Fruit fly (Drosophila melanogaster) whole organism, embryonic: ENCODE data around the gene CG33235.

Source experiments
- Antp ChIP-seq: fragments of 200-800 bp; sonication (Bioruptor generic); optimal IDR thresholded peaks from 3 replicates; lab custom pipeline; 2016; ENCODE audit warnings: missing biosample characterization, missing genetic modification characterization
- Asciz ChIP-seq: fragments of 200-800 bp; sonication (Bioruptor generic); optimal IDR thresholded peaks from 2 replicates; lab custom pipeline; 2017; ENCODE audit warnings: missing biosample characterization, mild to moderate bottlenecking, missing genetic modification characterization, missing genetic modification reagents
- CG10147 ChIP-seq: fragments of 200-800 bp; sonication (Bioruptor generic); optimal IDR thresholded peaks from 2 replicates; lab custom pipeline; 2019; ENCODE audit warnings: missing biosample characterization, mild to moderate bottlenecking, missing genetic modification characterization, moderate library complexity
- CG10209 ChIP-seq: fragments of 200-800 bp; sonication (Bioruptor generic); optimal IDR thresholded peaks from 3 replicates; lab custom pipeline; 2017; ENCODE audit warnings: missing biosample characterization, mild to moderate bottlenecking, missing genetic modification characterization, missing genetic modification reagents
- CG10431 ChIP-seq: fragments of 200-800 bp; sonication (Bioruptor generic); optimal IDR thresholded peaks from 3 replicates; lab custom pipeline; 2018; ENCODE audit warnings: missing biosample characterization, mild to moderate bottlenecking, missing genetic modification characterization
- CG10959 ChIP-seq: fragments of 200-800 bp; sonication (Bioruptor generic); IDR thresholded peaks from 2 replicates; pipeline ENCODE4 v1.3.6; 2022; ENCODE audit warnings: missing biosample characterization, missing genetic modification characterization
- CG11085 ChIP-seq: fragments of 200-800 bp; sonication (Bioruptor generic); IDR thresholded peaks from 2 replicates; pipeline ENCODE4 v1.3.6; 2022; ENCODE audit warnings: missing biosample characterization, missing genetic modification characterization
- CG11456 ChIP-seq: fragments of 200-800 bp; sonication (Bioruptor generic); IDR thresholded peaks from 3 replicates; pipeline ENCODE4 v1.3.6; 2022; ENCODE audit warnings: missing biosample characterization, missing genetic modification characterization
- CG12942 ChIP-seq: fragments of 200-800 bp; sonication (Bioruptor generic); optimal IDR thresholded peaks from 3 replicates; lab custom pipeline; 2016; ENCODE audit warnings: missing biosample characterization, missing genetic modification characterization
- CG14965 ChIP-seq: fragments of 200-800 bp; sonication (Bioruptor generic); optimal IDR thresholded peaks from 2 replicates; lab custom pipeline; 2016; ENCODE audit warnings: missing biosample characterization, missing genetic modification characterization, borderline replicate concordance
- CG1602 ChIP-seq: fragments of 200-800 bp; sonication (Bioruptor generic); optimal IDR thresholded peaks from 3 replicates; lab custom pipeline; 2016; ENCODE audit warnings: missing biosample characterization, missing genetic modification characterization
- CG17359 ChIP-seq: fragments of 200-800 bp; sonication (Bioruptor generic); optimal IDR thresholded peaks from 3 replicates; lab custom pipeline; 2018; ENCODE audit warnings: missing biosample characterization, mild to moderate bottlenecking, missing genetic modification characterization, moderate library complexity
- CG1832 ChIP-seq: fragments of 200-800 bp; sonication (Bioruptor generic); optimal IDR thresholded peaks from 2 replicates; lab custom pipeline; 2017; ENCODE audit warnings: missing biosample characterization, mild to moderate bottlenecking, missing genetic modification characterization, inconsistent platforms
- CG2199 ChIP-seq: fragments of 200-800 bp; sonication (Bioruptor generic); IDR thresholded peaks from 3 replicates; pipeline ENCODE4 v1.3.6; 2022; ENCODE audit warnings: missing biosample characterization, missing genetic modification characterization
- CG31365 ChIP-seq: fragments of 200-800 bp; sonication (Bioruptor generic); optimal IDR thresholded peaks from 2 replicates; lab custom pipeline; 2018; ENCODE audit warnings: missing biosample characterization, mild to moderate bottlenecking, missing genetic modification characterization
- CG42726 ChIP-seq: fragments of 200-800 bp; sonication (Bioruptor generic); IDR thresholded peaks from 2 replicates; pipeline ENCODE4 v1.3.6; 2022; ENCODE audit warnings: missing biosample characterization, missing genetic modification characterization; ENCODE audit not compliant: partially characterized antibody
- CG4328 ChIP-seq: fragments of 200-800 bp; sonication (Bioruptor generic); optimal IDR thresholded peaks from 3 replicates; lab custom pipeline; 2017; ENCODE audit warnings: missing biosample characterization, missing genetic modification reagents, missing genetic modification characterization
- CG4730 ChIP-seq: fragments of 200-800 bp; sonication (Bioruptor generic); IDR thresholded peaks from 2 replicates; pipeline ENCODE4 v1.3.6; 2022; ENCODE audit warnings: missing biosample characterization, missing genetic modification characterization
- CG6654 ChIP-seq: fragments of 200-800 bp; sonication (Bioruptor generic); optimal IDR thresholded peaks from 2 replicates; lab custom pipeline; 2017; ENCODE audit warnings: missing biosample characterization, mild to moderate bottlenecking, missing genetic modification characterization
- CG7963 ChIP-seq: fragments of 200-800 bp; sonication (Bioruptor generic); IDR thresholded peaks from 3 replicates; pipeline ENCODE4 v1.3.6; 2022; ENCODE audit warnings: missing biosample characterization, missing genetic modification characterization; ENCODE audit not compliant: partially characterized antibody
- CG8290 ChIP-seq, 3 experiments: fragments of 200-800 bp; sonication (Bioruptor generic); optimal IDR thresholded peaks; 2 replicates each; lab custom pipeline; 2016 to 2019; ENCODE audit warnings: missing biosample characterization in 3 of 3, missing genetic modification characterization in 3 of 3, mild to moderate bottlenecking in 2 of 3, moderate library complexity in 1 of 3
- CG8359 ChIP-seq: fragments of 200-800 bp; sonication (Bioruptor generic); optimal IDR thresholded peaks from 2 replicates; lab custom pipeline; 2017; ENCODE audit warnings: missing biosample characterization, mild to moderate bottlenecking, missing genetic modification characterization, borderline replicate concordance
- CG8944 ChIP-seq: fragments of 200-800 bp; sonication (Bioruptor generic); optimal IDR thresholded peaks from 3 replicates; lab custom pipeline; 2016; ENCODE audit warnings: missing biosample characterization, missing genetic modification characterization
- CG9437 ChIP-seq: fragments of 200-800 bp; sonication (Bioruptor generic); optimal IDR thresholded peaks from 2 replicates; lab custom pipeline; 2018; ENCODE audit warnings: missing biosample characterization, mild to moderate bottlenecking, missing genetic modification characterization
- CG9817 ChIP-seq: fragments of 200-800 bp; sonication (Bioruptor generic); optimal IDR thresholded peaks from 2 replicates; lab custom pipeline; 2018; ENCODE audit warnings: missing biosample characterization, mild to moderate bottlenecking, missing genetic modification characterization, moderate library complexity
- HLHmδ ChIP-seq: fragments of 200-800 bp; sonication (Bioruptor generic); optimal IDR thresholded peaks from 2 replicates; lab custom pipeline; 2018; ENCODE audit warnings: missing biosample characterization, mild to moderate bottlenecking, missing genetic modification characterization, moderate library complexity
- Hsf ChIP-seq: fragments of 200-800 bp; sonication (Bioruptor generic); optimal IDR thresholded peaks from 3 replicates; lab custom pipeline; 2016; ENCODE audit warnings: missing biosample characterization, missing genetic modification characterization
- MBD-R2 ChIP-seq: fragments of 200-800 bp; sonication (Bioruptor generic); IDR thresholded peaks from 2 replicates; pipeline ENCODE4 v1.3.6; 2022; ENCODE audit warnings: missing biosample characterization, missing genetic modification characterization
- Nf-YA ChIP-seq: fragments of 200-800 bp; sonication (Bioruptor generic); IDR thresholded peaks from 2 replicates; pipeline ENCODE4 v1.3.6; 2022; ENCODE audit warnings: missing biosample characterization, missing genetic modification characterization
- ase ChIP-seq: fragments of 200-800 bp; sonication (Bioruptor generic); IDR thresholded peaks from 3 replicates; pipeline ENCODE4 v1.3.6; 2022; ENCODE audit warnings: missing biosample characterization, missing genetic modification characterization
- ash1 ChIP-seq: fragments of 200-800 bp; sonication (Bioruptor generic); optimal IDR thresholded peaks from 2 replicates; lab custom pipeline; 2018; ENCODE audit warnings: missing biosample characterization, mild to moderate bottlenecking, missing genetic modification characterization
- bbx ChIP-seq: fragments of 200-800 bp; sonication (Bioruptor generic); IDR thresholded peaks from 2 replicates; pipeline ENCODE4 v1.3.6; 2022; ENCODE audit warnings: missing biosample characterization, missing genetic modification characterization; ENCODE audit not compliant: partially characterized antibody
- gsb-n ChIP-seq: fragments of 200-800 bp; sonication (Bioruptor generic); optimal IDR thresholded peaks from 3 replicates; lab custom pipeline; 2018; ENCODE audit warnings: missing biosample characterization, mild to moderate bottlenecking, missing genetic modification characterization
- inv ChIP-seq: fragments of 200-800 bp; sonication (Bioruptor generic); IDR thresholded peaks from 2 replicates; pipeline ENCODE4 v1.3.6; 2022; ENCODE audit warnings: missing biosample characterization, missing genetic modification characterization; ENCODE audit not compliant: partially characterized antibody
- jing ChIP-seq: fragments of 200-800 bp; sonication (Bioruptor generic); optimal IDR thresholded peaks from 2 replicates; lab custom pipeline; 2018; ENCODE audit warnings: missing biosample characterization, mild to moderate bottlenecking, missing genetic modification characterization
- kay ChIP-seq: fragments of 200-800 bp; sonication (Bioruptor generic); optimal IDR thresholded peaks from 2 replicates; lab custom pipeline; 2016; ENCODE audit warnings: missing biosample characterization, missing genetic modification characterization
- ken ChIP-seq: fragments of 200-800 bp; sonication (Bioruptor generic); IDR thresholded peaks from 3 replicates; pipeline ENCODE4 v1.3.6; 2022; ENCODE audit warnings: missing biosample characterization, missing genetic modification characterization
- lilli ChIP-seq: fragments of 200-800 bp; sonication (Bioruptor generic); optimal IDR thresholded peaks from 3 replicates; lab custom pipeline; 2016; ENCODE audit warnings: missing biosample characterization, missing genetic modification characterization
- lmd ChIP-seq: fragments of 200-800 bp; sonication (Bioruptor generic); IDR thresholded peaks from 2 replicates; pipeline ENCODE4 v1.3.6; 2022; ENCODE audit warnings: missing biosample characterization, missing genetic modification characterization
- phol ChIP-seq: fragments of 200-800 bp; sonication (Bioruptor generic); optimal IDR thresholded peaks from 3 replicates; lab custom pipeline; 2018; ENCODE audit warnings: missing biosample characterization, mild to moderate bottlenecking, missing genetic modification characterization, moderate library complexity
- pnt ChIP-seq: fragments of 200-800 bp; sonication (Bioruptor generic); optimal IDR thresholded peaks from 3 replicates; lab custom pipeline; 2016; ENCODE audit warnings: missing biosample characterization, missing genetic modification characterization
- prd ChIP-seq, 3 experiments: fragments of >200 bp in 2 of 3; fragments of 200-800 bp in 1 of 3; sonication (Bioruptor generic) in 1 of 3; optimal IDR thresholded peaks in 2 of 3; IDR thresholded peaks in 1 of 3; 2 replicates in 2 of 3; 3 replicates in 1 of 3; pipeline versions ENCODE4 v1.3.6 to Lab custom; 2017 to 2022; ENCODE audit warnings: missing biosample characterization in 1 of 3, missing genetic modification characterization in 1 of 3
- row ChIP-seq: fragments of 200-800 bp; sonication (Bioruptor generic); IDR thresholded peaks from 3 replicates; pipeline ENCODE4 v1.3.6; 2022; ENCODE audit warnings: missing biosample characterization, missing genetic modification characterization
- sens-2 ChIP-seq: fragments of 200-800 bp; sonication (Bioruptor generic); IDR thresholded peaks from 2 replicates; pipeline ENCODE4 v1.3.6; 2022; ENCODE audit warnings: missing biosample characterization, missing genetic modification characterization
- sqz ChIP-seq: fragments of 200-800 bp; sonication (Bioruptor generic); optimal IDR thresholded peaks from 3 replicates; lab custom pipeline; 2018; ENCODE audit warnings: missing biosample characterization, mild to moderate bottlenecking, missing genetic modification characterization
- toy ChIP-seq: fragments of 200-800 bp; sonication (Bioruptor generic); IDR thresholded peaks from 2 replicates; pipeline ENCODE4 v1.3.6; 2022; ENCODE audit warnings: missing biosample characterization, missing genetic modification characterization
- trem ChIP-seq: fragments of 200-800 bp; optimal IDR thresholded peaks from 3 replicates; lab custom pipeline; 2019; ENCODE audit warnings: missing biosample characterization, mild to moderate bottlenecking, missing genetic modification characterization, moderate library complexity
- trh ChIP-seq: fragments of 200-800 bp; sonication (Bioruptor generic); optimal IDR thresholded peaks from 2 replicates; lab custom pipeline; 2016; ENCODE audit warnings: missing biosample characterization, missing genetic modification characterization
- wdn ChIP-seq: fragments of 200-800 bp; sonication (Bioruptor generic); IDR thresholded peaks from 2 replicates; pipeline ENCODE4 v1.3.6; 2022; ENCODE audit warnings: missing biosample characterization, missing genetic modification characterization

Gene CG33235

dm6 chrX:11452846-11453391 is 38.5 kb downstream of the CG33235 start (continued):
- TF ChIP-seq prd (optimal IDR thresholded peaks at IDR 0.05; lab: Kevin White, UChicago): no peak
- TF ChIP-seq prd (GFP tag; IDR thresholded peaks at IDR 0.05; lab: Robert Waterston, UW): peak; percentile 87
- TF ChIP-seq lilli (GFP tag; lab: Kevin White, UChicago): peak; percentile 88
- TF ChIP-seq bbx (GFP tag; lab: Robert Waterston, UW): 0 out of 2 replicates have a peak, but pooled peaks have one; percentile 37
- peak; percentile 63 for TF ChIP-seq CG11085 (GFP tag; lab: Robert Waterston, UW)
- TF ChIP-seq CG8290 (GFP tag; optimal IDR thresholded peaks at IDR 0.05; lab: Kevin White, UChicago): peak; percentile 37
- TF ChIP-seq CG8290 (tag; optimal IDR thresholded peaks at IDR 0.05; lab: Kevin White, UChicago): peak in 1 of 2 experiments; percentile 90
- TF ChIP-seq CG8359: no peak
- peak; percentile 77 for TF ChIP-seq Hsf
- TF ChIP-seq CG10147 (GFP tag; lab: Kevin White, UChicago): peak; percentile 56
- TF ChIP-seq CG12942 (GFP tag; lab: Kevin White, UChicago): peak; percentile 49
- TF ChIP-seq CG10209 (GFP tag; lab: Kevin White, UChicago): peak; percentile 66
- TF ChIP-seq pnt (GFP tag; lab: Kevin White, UChicago): peak; percentile 79
- peak; percentile 66 for TF ChIP-seq kay (GFP tag; lab: Kevin White, UChicago)
- TF ChIP-seq ash1 (GFP tag; lab: Kevin White, UChicago): no peak
- no peak for TF ChIP-seq CG4328 (GFP tag; lab: Kevin White, UChicago)
- TF ChIP-seq CG9437 (GFP tag; lab: Kevin White, UChicago): peak; percentile 33
- peak; percentile 44 for TF ChIP-seq CG9817 (tag; lab: Kevin White, UChicago)
- no peak for TF ChIP-seq inv (GFP tag; lab: Robert Waterston, UW)
- peak; percentile 41 for TF ChIP-seq CG8944 (GFP tag; lab: Kevin White, UChicago)
- peak; percentile 65 for TF ChIP-seq CG10959 (GFP tag; lab: Robert Waterston, UW)
- TF ChIP-seq CG17359: peak; percentile 84
- TF ChIP-seq CG1832 (GFP tag; lab: Kevin White, UChicago): peak; percentile 58
- peak; percentile 77 for TF ChIP-seq CG2199
- peak; percentile 83 for TF ChIP-seq CG11456 (GFP tag; lab: Robert Waterston, UW)
- TF ChIP-seq Nf-YA: peak; percentile 52; the same call in 1 of the 2 replicates
- peak; percentile 2 for TF ChIP-seq CG6654 (GFP tag; lab: Kevin White, UChicago)
- TF ChIP-seq trh: peak; percentile 35
- TF ChIP-seq toy (GFP tag; lab: Robert Waterston, UW): 0 out of 2 replicates have a peak, but pooled peaks have one; percentile 10
- no peak for TF ChIP-seq CG7963
- TF ChIP-seq CG42726 (GFP tag; lab: Robert Waterston, UW): no peak
- peak; percentile 89 for TF ChIP-seq ken (GFP tag; lab: Robert Waterston, UW)
- no peak for TF ChIP-seq CG10431 (GFP tag; lab: Kevin White, UChicago)
- no peak for TF ChIP-seq HLHmδ (GFP tag; lab: Kevin White, UChicago)
- TF ChIP-seq row (GFP tag; lab: Robert Waterston, UW): peak; percentile 87
- no peak for TF ChIP-seq CG14965 (GFP tag; lab: Kevin White, UChicago)
- peak; percentile 75 for TF ChIP-seq CG4730 (GFP tag; lab: Robert Waterston, UW)
- TF ChIP-seq trem: peak; percentile 65
- TF ChIP-seq jing: peak; percentile 50
- TF ChIP-seq gsb-n (tag; lab: Kevin White, UChicago): peak; percentile 66
- TF ChIP-seq MBD-R2 (GFP tag; lab: Robert Waterston, UW): peak; percentile 63
- peak; percentile 88 for TF ChIP-seq ase
- TF ChIP-seq sens-2 (GFP tag; lab: Robert Waterston, UW): peak; percentile 85
- peak; percentile 57 for TF ChIP-seq Asciz
- TF ChIP-seq lmd (GFP tag; lab: Robert Waterston, UW): peak; percentile 87
- no peak for TF ChIP-seq sqz (GFP tag; lab: Kevin White, UChicago)
- peak; percentile 46 for TF ChIP-seq CG1602 (GFP tag; lab: Kevin White, UChicago)
- peak; percentile 59 for TF ChIP-seq phol (tag; lab: Kevin White, UChicago)
- peak; percentile 83 for TF ChIP-seq Antp (GFP tag; lab: Kevin White, UChicago)
- peak; percentile 34 for TF ChIP-seq CG31365 (tag; lab: Kevin White, UChicago)
- peak; percentile 81 for TF ChIP-seq wdn
